Fruit fly (Drosophila melanogaster): ENCODE results near the gene CG4210.

Gene CG4210

DNA sequence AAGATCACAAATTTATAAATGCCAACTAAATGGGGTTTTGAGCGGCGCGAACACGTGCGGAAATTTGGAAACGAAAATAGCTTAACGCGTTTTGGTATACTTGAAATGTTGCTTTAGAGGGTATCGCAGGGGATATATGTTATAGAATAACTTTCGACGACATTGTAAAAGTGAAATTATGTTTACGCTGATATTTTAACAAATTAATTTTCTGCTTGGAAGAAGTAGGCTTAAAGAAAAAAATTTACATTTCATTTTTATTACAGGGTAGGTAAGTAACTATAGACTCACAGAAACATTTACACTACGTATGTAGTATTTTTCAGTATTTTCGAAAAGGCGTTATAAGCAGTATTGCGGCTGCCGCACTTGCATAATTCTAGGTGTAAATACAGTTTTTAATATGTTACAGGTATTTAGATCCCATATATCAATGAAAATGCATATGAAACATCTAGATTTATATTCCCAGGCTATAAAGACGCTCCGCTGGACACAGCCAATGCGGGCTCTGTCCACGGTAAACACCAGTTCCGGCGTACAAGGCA lies 15.6 kb downstream of the CG4210 start, which contains the start of the genes Art3 and mRpS10 (continued):
- TF ChIP-seq CG15336 (GFP tag; IDR thresholded peaks at IDR 0.05) (peak; percentile 100), Eip78C (GFP tag) (peak; percentile 100), salr (GFP tag; optimal IDR thresholded peaks at IDR 0.05) (peak; percentile 100), CG32006 (GFP tag; optimal IDR thresholded peaks at IDR 0.05) (peak; percentile 100), Smox (GFP tag; optimal IDR thresholded peaks at IDR 0.05) (peak; percentile 100), CG1621 (tag; optimal IDR thresholded peaks at IDR 0.05) (peak; percentile 99), CG6276 (GFP tag; optimal IDR thresholded peaks at IDR 0.05) (peak; percentile 99), CG34406 (GFP tag; optimal IDR thresholded peaks at IDR 0.05) (peak; percentile 100), Gug (GFP tag; IDR thresholded peaks at IDR 0.05) (peak; percentile 100), dsx (GFP tag; optimal IDR thresholded peaks at IDR 0.05; ENCODE audit: poor library complexity, severe bottlenecking) (peak; percentile 99), fd59A (GFP tag; optimal IDR thresholded peaks at IDR 0.05) (peak; percentile 100), esn (GFP tag; optimal IDR thresholded peaks at IDR 0.05) (peak; percentile 100), CG6808 (GFP tag; optimal IDR thresholded peaks at IDR 0.05) (peak; percentile 99), CG6854 (GFP tag; optimal IDR thresholded peaks at IDR 0.05) (peak; percentile 99), CG6792 (GFP tag; optimal IDR thresholded peaks at IDR 0.05) (peak; percentile 100), spab (GFP tag; optimal IDR thresholded peaks at IDR 0.05) (peak; percentile 100), OdsH (GFP tag; optimal IDR thresholded peaks at IDR 0.05) (peak; percentile 100), Hr39 (GFP tag; optimal IDR thresholded peaks at IDR 0.05) (peak; percentile 100), CG16779 (tag; optimal IDR thresholded peaks at IDR 0.05) (peak; percentile 99), Sox15 (GFP tag; optimal IDR thresholded peaks at IDR 0.05) (peak; percentile 100), CG8319 (GFP tag; optimal IDR thresholded peaks at IDR 0.05) (peak; percentile 100), Sox102F (GFP tag; optimal IDR thresholded peaks at IDR 0.05) (peak; percentile 99), CG11294 (GFP tag; IDR thresholded peaks at IDR 0.05) (peak; percentile 100), CG11902 (GFP tag; optimal IDR thresholded peaks at IDR 0.05) (peak; percentile 100), Hr4 (GFP tag; optimal IDR thresholded peaks at IDR 0.05) (peak; percentile 100), Sox14 (GFP tag; optimal IDR thresholded peaks at IDR 0.05) (peak; percentile 100), CG11762 (GFP tag; optimal IDR thresholded peaks at IDR 0.05; ENCODE audit: insufficient read depth) (peak; percentile 100), eg (GFP tag; IDR thresholded peaks at IDR 0.05) (peak; percentile 100), CG31627 (GFP tag; optimal IDR thresholded peaks at IDR 0.05) (peak; percentile 100)

DNA sequence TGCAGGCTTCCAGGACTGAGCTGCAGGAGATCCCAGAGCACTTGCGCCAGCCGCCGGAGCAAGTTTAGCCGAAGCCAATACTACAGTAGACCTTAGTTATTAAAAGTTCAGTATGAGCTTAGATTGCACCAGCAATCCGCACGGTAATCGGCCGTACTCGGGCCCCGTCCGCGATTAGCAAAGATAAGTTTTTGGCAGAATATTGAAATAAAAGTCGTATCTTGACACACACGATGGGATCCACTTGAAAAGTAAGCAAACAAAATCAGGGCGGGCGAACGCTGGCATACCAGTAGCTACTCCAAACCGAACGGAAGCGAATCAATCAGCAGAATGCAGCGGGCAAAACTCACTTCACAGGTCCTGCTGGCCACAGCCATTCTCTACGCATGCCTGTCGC lies 16.5 kb downstream of the CG4210 start, which contains the start of gene CG34316:
Gene CG34316, plus strand, starts transcription at position 301 of the 400 bp plus-strand sequence.
- TF ChIP-seq OdsH (GFP tag; optimal IDR thresholded peaks at IDR 0.05) (no peak), lz (GFP tag; optimal IDR thresholded peaks at IDR 0.05) (no peak), Gug (GFP tag; IDR thresholded peaks at IDR 0.05) (no peak), net (GFP tag; optimal IDR thresholded peaks at IDR 0.05) (no peak), dsx (GFP tag; optimal IDR thresholded peaks at IDR 0.05; ENCODE audit: poor library complexity, severe bottlenecking) (no peak), spab (GFP tag; optimal IDR thresholded peaks at IDR 0.05) (no peak)

DNA sequence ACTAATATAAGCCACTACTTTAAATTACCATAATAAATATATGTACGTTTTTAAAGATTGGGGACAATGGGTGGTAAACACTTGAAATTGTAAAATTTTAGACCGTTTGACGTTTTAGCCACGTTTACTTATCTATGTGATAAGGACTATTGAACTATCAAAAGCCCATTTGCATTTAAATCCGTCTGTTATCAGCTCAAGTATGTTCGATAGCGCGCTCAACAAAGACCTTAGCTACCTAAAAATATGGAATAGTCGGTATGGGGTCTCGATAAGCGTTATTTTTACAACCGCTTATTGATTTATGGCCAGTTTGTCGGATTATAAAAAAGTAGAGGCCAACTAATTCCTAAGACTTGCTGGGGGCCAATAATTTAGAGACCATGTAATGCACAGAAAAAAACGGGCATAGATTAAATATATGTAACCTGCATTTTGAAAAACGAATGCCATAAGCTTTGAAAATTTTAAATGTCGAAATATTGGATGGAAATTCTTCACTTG lies 17.9 kb downstream of the CG4210 start:
- TF ChIP-seq spab (GFP tag; optimal IDR thresholded peaks at IDR 0.05) (no peak), CG8319 (GFP tag; optimal IDR thresholded peaks at IDR 0.05) (no peak), net (GFP tag; optimal IDR thresholded peaks at IDR 0.05) (no peak), cyc (GFP tag; optimal IDR thresholded peaks at IDR 0.05) (no peak), CG34406 (GFP tag; optimal IDR thresholded peaks at IDR 0.05) (no peak), CG6792 (GFP tag; optimal IDR thresholded peaks at IDR 0.05) (no peak), Eip75B (GFP tag; optimal IDR thresholded peaks at IDR 0.05) (no peak), CG6808 (GFP tag; optimal IDR thresholded peaks at IDR 0.05) (no peak), CG15336 (GFP tag; IDR thresholded peaks at IDR 0.05) (no peak), Sox102F (GFP tag; optimal IDR thresholded peaks at IDR 0.05) (no peak)

Data from whole organism, prepupa.